Fruit fly (Drosophila melanogaster) whole organism: ENCODE measurements around the gene ko.

Experiments
- CG8478 ChIP-seq: fragments of >200 bp; optimal IDR thresholded peaks from 2 replicates; lab custom pipeline; 2018; ENCODE audit warnings: inconsistent platforms
- Dll ChIP-seq: fragments of >200 bp; optimal IDR thresholded peaks from 2 replicates; lab custom pipeline; 2017
- EcR ChIP-seq, 2 experiments: fragments of >200 bp; optimal IDR thresholded peaks; 2 replicates each; lab custom pipeline; 2017; ENCODE audit warnings: missing biosample characterization in 2 of 2, missing genetic modification characterization in 2 of 2, missing genetic modification reagents in 2 of 2
- pan ChIP-seq: fragments of >200 bp; optimal IDR thresholded peaks from 2 replicates; lab custom pipeline; 2017
- psq ChIP-seq: fragments of >200 bp; optimal IDR thresholded peaks from 2 replicates; lab custom pipeline; 2017
- usp ChIP-seq: fragments of >200 bp; optimal IDR thresholded peaks from 2 replicates; lab custom pipeline; 2017; ENCODE audit warnings: missing biosample characterization, missing genetic modification characterization, mixed read lengths

- no peak for TF ChIP-seq psq
- TF ChIP-seq pan (lab: Kevin White, UChicago), result peak; percentile 82
- no peak for TF ChIP-seq EcR (GFP tag; optimal IDR thresholded peaks at IDR 0.05; lab: Kevin White, UChicago)
- no peak for TF ChIP-seq usp (GFP tag; lab: Kevin White, UChicago)
- no peak for TF ChIP-seq CG8478
- no peak for TF ChIP-seq Dll (lab: Kevin White, UChicago)
Observed at dm6 chr3L:21056792-21057567, 74.0 kb downstream of the ko start.
